Fruit fly (Drosophila melanogaster) whole organism, wandering third instar larva: ENCODE measurements around the gene cic.

Experiments used
- Abd-B ChIP-seq: fragments of >200 bp; optimal IDR thresholded peaks from 2 replicates; lab custom pipeline; 2017; ENCODE audit warnings: missing biosample characterization, missing genetic modification characterization
- CrebA ChIP-seq: fragments of 200-800 bp; sonication (Bioruptor generic); optimal IDR thresholded peaks from 2 replicates; lab custom pipeline; 2016; ENCODE audit warnings: missing biosample characterization, mild to moderate bottlenecking, missing genetic modification characterization, borderline replicate concordance
- Dfd ChIP-seq: fragments of >200 bp; optimal IDR thresholded peaks from 2 replicates; lab custom pipeline; 2017; ENCODE audit warnings: missing biosample characterization, missing genetic modification characterization
- Dif ChIP-seq: fragments of 200-275, 200-300 bp; sonication (Bioruptor generic); optimal IDR thresholded peaks from 2 replicates; lab custom pipeline; 2018; ENCODE audit warnings: missing biosample characterization, missing genetic modification characterization; ENCODE audit not compliant: partially characterized antibody
- GATAd ChIP-seq: sonication (Bioruptor generic); optimal IDR thresholded peaks from 2 replicates; lab custom pipeline; 2016; ENCODE audit warnings: missing biosample characterization, missing genetic modification characterization
- Hnf4 ChIP-seq: fragments of 200-800 bp; sonication (Bioruptor generic); optimal IDR thresholded peaks from 2 replicates; lab custom pipeline; 2016; ENCODE audit warnings: missing biosample characterization, mild to moderate bottlenecking, missing genetic modification characterization
- Hr78 ChIP-seq: fragments of >200 bp; optimal IDR thresholded peaks from 2 replicates; lab custom pipeline; 2017; ENCODE audit warnings: missing biosample characterization, missing genetic modification characterization
- Jra ChIP-seq: sonication (Bioruptor generic); optimal IDR thresholded peaks from 2 replicates; lab custom pipeline; 2016; ENCODE audit warnings: missing biosample characterization, missing genetic modification characterization
- Mio ChIP-seq: sonication (Bioruptor generic); optimal IDR thresholded peaks from 2 replicates; lab custom pipeline; 2016; ENCODE audit warnings: missing biosample characterization, missing genetic modification characterization
- Myc ChIP-seq: fragments of >200 bp; optimal IDR thresholded peaks from 2 replicates; lab custom pipeline; 2017
- N ChIP-seq: fragments of >200 bp; optimal IDR thresholded peaks from 2 replicates; lab custom pipeline; 2018; ENCODE audit warnings: missing biosample characterization, missing external identifiers, missing genetic modification characterization
- OdsH ChIP-seq: fragments of 200-800 bp; sonication (Bioruptor generic); optimal IDR thresholded peaks from 2 replicates; lab custom pipeline; 2016; ENCODE audit warnings: missing biosample characterization, mild to moderate bottlenecking, missing genetic modification characterization
- Rel ChIP-seq, 2 experiments: fragments of 200-800 bp; sonication (Bioruptor generic) in 1 of 2; optimal IDR thresholded peaks; 2 replicates in 1 of 2; 3 replicates in 1 of 2; lab custom pipeline; 2016 to 2019; ENCODE audit warnings: mild to moderate bottlenecking in 2 of 2, missing biosample characterization in 2 of 2, missing genetic modification characterization in 2 of 2, moderate library complexity in 1 of 2
- Sp1 ChIP-seq: fragments of 200-800 bp; sonication (Bioruptor generic); optimal IDR thresholded peaks from 3 replicates; lab custom pipeline; 2019; ENCODE audit warnings: missing biosample characterization, mild to moderate bottlenecking, missing genetic modification characterization, moderate library complexity
- br ChIP-seq: fragments of 200-800 bp; sonication (Bioruptor generic); optimal IDR thresholded peaks from 2 replicates; lab custom pipeline; 2016; ENCODE audit warnings: missing biosample characterization, missing genetic modification characterization
- brk ChIP-seq: fragments of 200-800 bp; sonication (Bioruptor generic); optimal IDR thresholded peaks from 2 replicates; lab custom pipeline; 2016; ENCODE audit warnings: missing biosample characterization, mild to moderate bottlenecking, missing genetic modification characterization
- dsf ChIP-seq: sonication (Bioruptor generic); optimal IDR thresholded peaks from 2 replicates; lab custom pipeline; 2016; ENCODE audit warnings: missing biosample characterization, missing genetic modification characterization, borderline replicate concordance
- ey ChIP-seq: fragments of 200-800 bp; sonication (Bioruptor generic); optimal IDR thresholded peaks from 2 replicates; lab custom pipeline; 2016; ENCODE audit warnings: missing biosample characterization, missing genetic modification characterization
- foxo ChIP-seq, 2 experiments: fragments of 200-800 bp; sonication (Bioruptor generic); optimal IDR thresholded peaks; 2 replicates in 1 of 2; 3 replicates in 1 of 2; lab custom pipeline; 2016 to 2017; ENCODE audit warnings: missing biosample characterization in 2 of 2, missing genetic modification characterization in 2 of 2
- fru ChIP-seq: fragments of 200-800 bp; sonication (Bioruptor generic); optimal IDR thresholded peaks from 3 replicates; lab custom pipeline; 2016; ENCODE audit warnings: missing biosample characterization, mild to moderate bottlenecking, missing genetic modification characterization
- h ChIP-seq: fragments of 200-800 bp; sonication (Bioruptor generic); optimal IDR thresholded peaks from 3 replicates; lab custom pipeline; 2016; ENCODE audit warnings: missing biosample characterization, mild to moderate bottlenecking, missing genetic modification characterization
- lola ChIP-seq: fragments of >200 bp; optimal IDR thresholded peaks from 2 replicates; lab custom pipeline; 2017; ENCODE audit warnings: missing biosample characterization, missing genetic modification characterization
- pan ChIP-seq: fragments of >200 bp; optimal IDR thresholded peaks from 2 replicates; lab custom pipeline; 2017
- psq ChIP-seq: fragments of 200-800 bp; sonication (Bioruptor generic); optimal IDR thresholded peaks from 3 replicates; lab custom pipeline; 2017; ENCODE audit warnings: missing biosample characterization, mild to moderate bottlenecking, missing genetic modification characterization, moderate library complexity
- rgr ChIP-seq: fragments of 200-800 bp; sonication (Bioruptor generic); optimal IDR thresholded peaks from 3 replicates; lab custom pipeline; 2016; ENCODE audit warnings: missing biosample characterization, mild to moderate bottlenecking, missing genetic modification characterization
- sage ChIP-seq: fragments of 200-800 bp; sonication (Bioruptor generic); optimal IDR thresholded peaks from 2 replicates; lab custom pipeline; 2016; ENCODE audit warnings: missing biosample characterization, mild to moderate bottlenecking, missing genetic modification characterization
- sv ChIP-seq: fragments of 200-800 bp; sonication (Bioruptor generic); optimal IDR thresholded peaks from 3 replicates; lab custom pipeline; 2016; ENCODE audit warnings: missing biosample characterization, missing genetic modification characterization
- usp ChIP-seq: fragments of >200 bp; optimal IDR thresholded peaks from 2 replicates; lab custom pipeline; 2017; ENCODE audit warnings: missing biosample characterization, missing genetic modification characterization
- woc ChIP-seq: sonication (Bioruptor generic); optimal IDR thresholded peaks from 2 replicates; lab custom pipeline; 2016; ENCODE audit warnings: missing biosample characterization, mild to moderate bottlenecking, missing genetic modification characterization

The cic gene

dm6 chr3R:20327572-20328483 is 75.3 kb downstream of the cic start, which contains the start of the genes CG4360 and Sirt2 (continued):
- TF ChIP-seq woc (GFP tag; lab: Kevin White, UChicago): peak; percentile 82
- TF ChIP-seq fru (GFP tag; lab: Kevin White, UChicago): peak; percentile 26
- TF ChIP-seq Rel (GFP tag; optimal IDR thresholded peaks at IDR 0.05; lab: Kevin White, UChicago): no peak
- TF ChIP-seq Rel (tag; optimal IDR thresholded peaks at IDR 0.05; lab: Kevin White, UChicago): peak; percentile 73
- TF ChIP-seq Dfd (GFP tag; lab: Kevin White, UChicago): no peak
- TF ChIP-seq N (GFP tag; lab: Kevin White, UChicago): no peak
- TF ChIP-seq lola (GFP tag; lab: Kevin White, UChicago): no peak
- peak in 1 of 2 experiments; percentile 43 for TF ChIP-seq foxo (GFP tag; optimal IDR thresholded peaks at IDR 0.05; lab: Kevin White, UChicago)
- TF ChIP-seq brk (GFP tag; lab: Kevin White, UChicago): no peak
- TF ChIP-seq Myc: peak; percentile 87

- TF ChIP-seq fru (GFP tag; lab: Kevin White, UChicago): no peak
- no peak for TF ChIP-seq pan (lab: Kevin White, UChicago)
- no peak for TF ChIP-seq sage (GFP tag; lab: Kevin White, UChicago)
- TF ChIP-seq Dfd (GFP tag; lab: Kevin White, UChicago): no peak
- no peak for TF ChIP-seq usp (GFP tag; lab: Kevin White, UChicago)
- TF ChIP-seq Dif: no peak
- no peak for TF ChIP-seq rgr
- TF ChIP-seq OdsH: no peak
- TF ChIP-seq CrebA: no peak
- no peak for TF ChIP-seq psq
- no peak for TF ChIP-seq Abd-B (GFP tag; lab: Kevin White, UChicago)
- TF ChIP-seq ey (GFP tag; lab: Kevin White, UChicago): no peak
- TF ChIP-seq h (GFP tag; lab: Kevin White, UChicago): no peak
Observed at dm6 chr3R:20332688-20333087, 80.1 kb downstream of the cic start.

dm6 chr3R:20338673-20339072 is 86.1 kb downstream of the cic start, which contains the start of gene Ir92a:
Gene Ir92a (plus strand): TSS chr3R:20338973.
- no peak for TF ChIP-seq sage (GFP tag; lab: Kevin White, UChicago)
- TF ChIP-seq Dif: no peak
- no peak for TF ChIP-seq dsf (GFP tag; lab: Kevin White, UChicago)
- TF ChIP-seq foxo (GFP tag; optimal IDR thresholded peaks at IDR 0.05; lab: Kevin White, UChicago): no peak
- TF ChIP-seq Hr78 (GFP tag; lab: Kevin White, UChicago): no peak
- no peak for TF ChIP-seq Jra (GFP tag; lab: Kevin White, UChicago)
- no peak for TF ChIP-seq GATAd (GFP tag; lab: Kevin White, UChicago)
- TF ChIP-seq brk (GFP tag; lab: Kevin White, UChicago): no peak
- no peak for TF ChIP-seq sv (GFP tag; lab: Kevin White, UChicago)
- TF ChIP-seq Mio: no peak

dm6 chr3R:20346903-20347302 is 94.3 kb downstream of the cic start:
- TF ChIP-seq CrebA: no peak
- TF ChIP-seq lola (GFP tag; lab: Kevin White, UChicago): no peak
- TF ChIP-seq OdsH: no peak
- no peak for TF ChIP-seq usp (GFP tag; lab: Kevin White, UChicago)
- no peak for TF ChIP-seq sage (GFP tag; lab: Kevin White, UChicago)

- TF ChIP-seq psq: no peak
- no peak for TF ChIP-seq GATAd (GFP tag; lab: Kevin White, UChicago)
- no peak for TF ChIP-seq Sp1
- no peak for TF ChIP-seq br
- TF ChIP-seq Myc: no peak
- no peak for TF ChIP-seq Hnf4 (GFP tag; lab: Kevin White, UChicago)
- TF ChIP-seq, all 38 proteins: peak for 0
Observed at dm6 chr3R:20350278-20350677, 97.7 kb downstream of the cic start.
